Worm (Caenorhabditis elegans): ENCODE measurements around the gene cthd-1.

Gene cthd-1

DNA sequence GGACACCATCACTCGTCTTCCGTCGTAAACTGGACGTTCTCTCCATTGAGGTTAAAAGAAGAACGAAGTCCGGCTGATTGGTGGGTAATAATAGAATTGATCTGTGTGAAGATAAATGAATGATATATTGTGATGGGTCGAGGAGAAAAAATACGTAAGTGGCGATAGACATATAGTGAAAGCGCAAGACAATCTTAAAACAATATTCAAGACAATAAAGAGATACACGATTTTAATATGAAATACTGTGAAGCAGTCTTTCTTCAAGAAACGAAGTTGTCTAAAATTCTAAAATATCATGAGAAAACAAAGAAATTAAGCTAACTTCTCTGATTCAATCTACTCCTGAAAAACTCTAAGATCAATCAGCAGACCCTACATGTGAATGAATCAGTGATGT lies 35.5 kb downstream of the cthd-1 start, which contains the start of gene F40F9.10:
Gene F40F9.10, minus strand, starts transcription at position 101 of the 400 bp plus-strand sequence.
- TF ChIP-seq daf-8 (GFP tag; IDR thresholded peaks at IDR 0.05) = no peak

DNA sequence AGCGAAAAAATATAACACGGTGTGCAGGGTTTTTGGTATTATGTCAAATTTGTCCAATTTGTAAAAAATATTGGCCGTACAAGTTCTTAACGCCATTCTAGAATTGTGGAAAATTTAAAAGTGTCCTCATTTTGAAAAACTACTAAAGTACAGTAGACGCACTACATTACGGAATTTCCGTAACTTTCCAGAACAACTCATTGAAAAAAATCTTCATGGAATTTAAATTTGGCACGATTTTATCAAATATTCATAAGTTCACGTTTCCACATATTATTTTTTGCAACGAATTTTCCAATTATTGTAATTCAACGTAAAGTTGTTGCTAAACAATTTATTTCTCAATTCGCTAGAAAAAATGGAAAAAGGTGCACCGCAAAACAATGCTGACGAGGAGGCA lies 36.8 kb downstream of the cthd-1 start, which contains the start of gene F40F9.3:
Gene F40F9.3, plus strand, starts transcription at position 301 of the 400 bp plus-strand sequence.
- TF ChIP-seq arid-1 (GFP tag; conservative IDR thresholded peaks at IDR 0.05) (no peak), attf-4 (tag; optimal IDR thresholded peaks at IDR 0.05) (no peak), vab-7 (GFP tag; IDR thresholded peaks at IDR 0.05) (no peak), unc-130 (GFP tag; optimal IDR thresholded peaks at IDR 0.05) (no peak), egl-27 (tag; optimal IDR thresholded peaks at IDR 0.05) (no peak), R02D3.7 (tag; optimal IDR thresholded peaks at IDR 0.05) (no peak), mdl-1 (tag; optimal IDR thresholded peaks at IDR 0.05) (no peak), nhr-48 (tag; optimal IDR thresholded peaks at IDR 0.05) (no peak), nhr-10 (tag; optimal IDR thresholded peaks at IDR 0.05) (no peak), nhr-28 (tag; optimal IDR thresholded peaks at IDR 0.05) (no peak), nhr-77 (tag; optimal IDR thresholded peaks at IDR 0.05) (no peak)

DNA sequence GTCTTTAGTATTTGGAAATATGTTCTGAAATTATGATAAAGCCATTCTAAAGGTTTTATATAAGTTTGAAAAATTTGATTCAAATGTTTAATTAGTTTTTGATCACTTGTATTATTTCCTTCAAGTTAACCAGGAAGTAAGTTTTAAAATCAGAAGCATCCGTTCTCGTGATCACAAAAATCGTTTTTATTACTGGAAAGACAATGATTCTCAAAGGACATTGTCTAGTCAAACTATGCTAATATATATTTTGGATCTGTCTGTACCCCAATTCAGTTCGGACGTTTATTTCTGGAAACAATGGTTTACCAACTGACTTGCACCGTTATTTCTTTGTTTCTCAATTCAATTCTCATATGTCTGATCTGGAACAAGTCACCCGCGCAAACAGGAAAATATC lies 38.3 kb downstream of the cthd-1 start, which contains the start of gene str-188:
Gene str-188, plus strand, starts transcription at position 301 of the 400 bp plus-strand sequence.
- no peak for TF ChIP-seq hlh-30 (tag; optimal IDR thresholded peaks at IDR 0.05; ENCODE audit: insufficient read depth)
- no peak for TF ChIP-seq F44E2.7 (GFP tag; IDR thresholded peaks at IDR 0.05)
- TF ChIP-seq attf-4 (tag; optimal IDR thresholded peaks at IDR 0.05) = no peak
- TF ChIP-seq aha-1 (tag) = no peak

DNA sequence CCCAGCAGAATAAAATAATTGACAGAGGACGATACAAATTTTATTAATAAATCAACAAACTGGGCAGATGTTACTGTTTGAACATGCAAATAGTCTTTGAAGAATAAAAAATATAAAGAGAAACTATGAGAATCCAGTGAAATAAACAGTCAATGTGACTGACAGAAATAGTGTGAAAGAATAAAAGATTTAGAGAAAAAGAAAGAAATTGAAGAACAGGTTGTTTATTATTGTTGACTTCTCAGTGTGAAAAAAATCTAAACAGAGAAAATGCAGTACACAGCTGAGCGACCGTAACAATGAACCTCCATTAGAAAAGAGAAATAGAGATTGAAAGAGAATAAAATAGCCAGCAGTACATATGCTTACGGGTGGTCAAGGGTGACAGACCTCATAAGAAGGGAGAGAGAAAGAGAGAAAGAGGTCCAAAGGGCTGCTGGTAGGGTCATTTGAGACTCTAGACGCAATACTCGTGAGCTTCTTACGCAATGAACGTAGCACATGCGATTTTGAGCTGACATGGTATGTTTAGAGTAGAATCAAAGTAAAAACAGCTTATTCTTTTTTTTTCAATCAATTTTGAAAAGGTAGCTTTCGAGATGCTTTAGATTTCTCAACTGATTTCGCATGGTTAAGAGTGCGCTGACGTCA lies 46.1 kb downstream of the cthd-1 start, which contains the start of gene slcr-46.3:
Gene slcr-46.3, minus strand, starts transcription at position 86 of the 651 bp plus-strand sequence.
- TF ChIP-seq zag-1 (tag; optimal IDR thresholded peaks at IDR 0.05) (no peak), sdz-12 (GFP tag; optimal IDR thresholded peaks at IDR 0.05) (no peak), mdl-1 (tag; optimal IDR thresholded peaks at IDR 0.05) (peak in 1 of 2 experiments; percentile 51), set-16 (GFP tag; IDR thresholded peaks at IDR 0.05) (no peak), tag-97 (GFP tag; IDR thresholded peaks at IDR 0.05) (no peak), zip-2 (tag; optimal IDR thresholded peaks at IDR 0.05) (no peak), pha-4 (GFP tag; IDR thresholded peaks at IDR 0.05) (no peak), pha-4 (tag; optimal IDR thresholded peaks at IDR 0.05) (no peak), hlh-11 (tag; optimal IDR thresholded peaks at IDR 0.05) (peak; percentile 7), Y105C5A.15 (GFP tag; IDR thresholded peaks at IDR 0.05) (no peak), ceh-20 (GFP tag; IDR thresholded peaks at IDR 0.05) (no peak), spr-1 (tag; optimal IDR thresholded peaks at IDR 0.05) (no peak), Y48G9A.11 (GFP tag; IDR thresholded peaks at IDR 0.05) (no peak), ceh-82 (tag; optimal IDR thresholded peaks at IDR 0.05) (no peak), mdt-29 (GFP tag; IDR thresholded peaks at IDR 0.05) (no peak), daf-16 (GFP tag; optimal IDR thresholded peaks at IDR 0.05) (no peak), daf-16 (tag; optimal IDR thresholded peaks at IDR 0.05) (peak; percentile 18), mes-2 (tag; optimal IDR thresholded peaks at IDR 0.05; ENCODE audit: poor library complexity, severe bottlenecking) (no peak), dve-1 (tag; optimal IDR thresholded peaks at IDR 0.05; ENCODE audit: insufficient read depth) (peak; percentile 23), nhr-10 (tag; optimal IDR thresholded peaks at IDR 0.05) (no peak), duxl-1 (tag; optimal IDR thresholded peaks at IDR 0.05; ENCODE audit: poor library complexity) (no peak), hlh-30 (tag; optimal IDR thresholded peaks at IDR 0.05; ENCODE audit: insufficient read depth) (peak; percentile 38), ctbp-1 (GFP tag; IDR thresholded peaks at IDR 0.05) (no peak)

Measured in whole organism, L4 larva.